Fruit fly (Drosophila melanogaster): Measurements from ENCODE around the gene Wdr82.

Wdr82 gene

dm6 chr2L:8361204-8361952 lies 12.9 kb upstream of the Wdr82 start (continued):
- TF ChIP-seq CG13894 (tag; optimal IDR thresholded peaks at IDR 0.05), result no peak
- TF ChIP-seq ac (GFP tag; optimal IDR thresholded peaks at IDR 0.05), result no peak
- TF ChIP-seq CG17802 (tag; optimal IDR thresholded peaks at IDR 0.05), result no peak
- TF ChIP-seq mirr (GFP tag; optimal IDR thresholded peaks at IDR 0.05), result no peak
- TF ChIP-seq Bteb2 (GFP tag; optimal IDR thresholded peaks at IDR 0.05), result no peak
- no peak for TF ChIP-seq lola (GFP tag; optimal IDR thresholded peaks at IDR 0.05)
- TF ChIP-seq mld (GFP tag; IDR thresholded peaks at IDR 0.05; ENCODE audit: partially characterized antibody), result no peak
- no peak for TF ChIP-seq CG14965 (GFP tag; optimal IDR thresholded peaks at IDR 0.05; ENCODE audit: borderline replicate concordance)
- TF ChIP-seq CG9876 (GFP tag; optimal IDR thresholded peaks at IDR 0.05), result no peak
- no peak for TF ChIP-seq ash1 (GFP tag; optimal IDR thresholded peaks at IDR 0.05)
- no peak for TF ChIP-seq CG9797 (GFP tag; optimal IDR thresholded peaks at IDR 0.05)
- no peak for TF ChIP-seq CG7963 (GFP tag; IDR thresholded peaks at IDR 0.05; ENCODE audit: partially characterized antibody)
- TF ChIP-seq Ada2b (GFP tag; IDR thresholded peaks at IDR 0.05), result no peak
- TF ChIP-seq YL-1 (GFP tag; optimal IDR thresholded peaks at IDR 0.05), result no peak
- no peak for TF ChIP-seq Dfd (GFP tag; optimal IDR thresholded peaks at IDR 0.05)
- no peak for TF ChIP-seq Usf (GFP tag; optimal IDR thresholded peaks at IDR 0.05)
- TF ChIP-seq CG4328 (GFP tag; optimal IDR thresholded peaks at IDR 0.05), result peak; percentile 1
- no peak for TF ChIP-seq CG14441 (GFP tag; IDR thresholded peaks at IDR 0.05)
- TF ChIP-seq gfzf (GFP tag; optimal IDR thresholded peaks at IDR 0.05), result no peak
- TF ChIP-seq onecut (GFP tag; IDR thresholded peaks at IDR 0.05), result no peak
- no peak for TF ChIP-seq CG3847 (GFP tag; IDR thresholded peaks at IDR 0.05)
- TF ChIP-seq CG11456 (GFP tag; IDR thresholded peaks at IDR 0.05), result peak; percentile 35; the same call in 1 of the 3 replicates
- no peak for TF ChIP-seq CG4617 (GFP tag; optimal IDR thresholded peaks at IDR 0.05; ENCODE audit: borderline replicate concordance)
- TF ChIP-seq grau (tag; optimal IDR thresholded peaks at IDR 0.05), result peak; percentile 87
- no peak for TF ChIP-seq tll (GFP tag; optimal IDR thresholded peaks at IDR 0.05)
- no peak for TF ChIP-seq C15 (GFP tag; IDR thresholded peaks at IDR 0.05)
- TF ChIP-seq fd102C (GFP tag; optimal IDR thresholded peaks at IDR 0.05), result no peak
- TF ChIP-seq CG7839 (tag; optimal IDR thresholded peaks at IDR 0.05), result no peak
- TF ChIP-seq luna (GFP tag; optimal IDR thresholded peaks at IDR 0.05), result no peak
- no peak for TF ChIP-seq fu2 (GFP tag; optimal IDR thresholded peaks at IDR 0.05)
- peak; percentile 51 for TF ChIP-seq pros (GFP tag; optimal IDR thresholded peaks at IDR 0.05)
- no peak for TF ChIP-seq Dp (GFP tag; optimal IDR thresholded peaks at IDR 0.05)
- no peak for TF ChIP-seq otp (GFP tag; IDR thresholded peaks at IDR 0.05)
- no peak for TF ChIP-seq Atf3 (GFP tag; optimal IDR thresholded peaks at IDR 0.05)
- no peak for TF ChIP-seq CG7786 (GFP tag; optimal IDR thresholded peaks at IDR 0.05)
- no peak for TF ChIP-seq Lim3 (GFP tag; IDR thresholded peaks at IDR 0.05)
- TF ChIP-seq sr (GFP tag; IDR thresholded peaks at IDR 0.05), result no peak
- no peak for TF ChIP-seq corto (GFP tag; optimal IDR thresholded peaks at IDR 0.05)
- TF ChIP-seq hbn (GFP tag; IDR thresholded peaks at IDR 0.05; ENCODE audit: partially characterized antibody), result no peak
- no peak for TF ChIP-seq CG7357 (GFP tag; IDR thresholded peaks at IDR 0.05)
- TF ChIP-seq CG8478 (optimal IDR thresholded peaks at IDR 0.05), result no peak
- peak; percentile 19 for TF ChIP-seq CG1602 (GFP tag; optimal IDR thresholded peaks at IDR 0.05)
- TF ChIP-seq kah (GFP tag; optimal IDR thresholded peaks at IDR 0.05), result no peak
- peak; percentile 53 for TF ChIP-seq CG18599 (GFP tag; optimal IDR thresholded peaks at IDR 0.05)
- TF ChIP-seq CG18619 (GFP tag; optimal IDR thresholded peaks at IDR 0.05), result no peak
- TF ChIP-seq tgo (GFP tag; IDR thresholded peaks at IDR 0.05), result no peak
- TF ChIP-seq aop (GFP tag; IDR thresholded peaks at IDR 0.05), result no peak
- TF ChIP-seq Ssrp (tag; optimal IDR thresholded peaks at IDR 0.05), result peak; percentile 17
- no peak for TF ChIP-seq ken (GFP tag; IDR thresholded peaks at IDR 0.05)
- no peak for TF ChIP-seq pita (GFP tag; optimal IDR thresholded peaks at IDR 0.05)

All from whole organism, embryonic.